Worm (Caenorhabditis elegans) whole organism, midembryonic: ENCODE measurements around the gene C10A4.10.

ENCODE experiments used
- cog-1 ChIP-seq: sonication (generic microtip); optimal IDR thresholded peaks from 2 replicates; lab custom pipeline; 2016; ENCODE audit warnings: missing genetic modification characterization, missing compliant biosample characterization
- flt-1 ChIP-seq: fragments of 200-800 bp; sonication (Bioruptor generic); IDR thresholded peaks from 2 replicates; pipeline ENCODE4 v1.3.6; 2022; ENCODE audit warnings: missing genetic modification characterization, missing compliant biosample characterization
- klf-2 ChIP-seq: fragments of 200-800 bp; sonication (Bioruptor generic); conservative IDR thresholded peaks from 2 replicates; pipeline ENCODE4 v1.3.6; 2022; ENCODE audit warnings: missing genetic modification reagents, missing genetic modification characterization, missing compliant biosample characterization
- med-1 ChIP-seq: sonication (generic microtip); optimal IDR thresholded peaks from 2 replicates; lab custom pipeline; 2017; ENCODE audit warnings: missing genetic modification characterization, mild to moderate bottlenecking, missing compliant biosample characterization, antibody characterized with exemption, missing genetic modification reagents; ENCODE audit not compliant: insufficient read depth
- ref-1 ChIP-seq: fragments of 200-800 bp; sonication (Bioruptor generic); conservative IDR thresholded peaks from 2 replicates; pipeline ENCODE4 v1.3.6; 2022; ENCODE audit warnings: missing genetic modification reagents, missing genetic modification characterization, missing compliant biosample characterization
- tab-1 ChIP-seq: fragments of 200-800 bp; sonication (Bioruptor generic); IDR thresholded peaks from 2 replicates; pipeline ENCODE4 v1.3.6; 2022; ENCODE audit warnings: missing genetic modification characterization, missing compliant biosample characterization
- ztf-23 ChIP-seq: fragments of 200-800 bp; sonication (Bioruptor generic); IDR thresholded peaks from 2 replicates; pipeline ENCODE4 v1.3.6; 2022; ENCODE audit warnings: missing genetic modification reagents, missing genetic modification characterization, missing compliant biosample characterization
- ztf-29 ChIP-seq: fragments of 200-800 bp; sonication (Bioruptor generic); IDR thresholded peaks from 2 replicates; pipeline ENCODE4 v1.3.6; 2022; ENCODE audit warnings: missing genetic modification reagents, missing genetic modification characterization, missing compliant biosample characterization

- TF ChIP-seq ztf-23 (GFP tag; lab: Robert Waterston, UW) (no peak), flt-1 (no peak), ztf-29 (no peak), tab-1 (GFP tag; lab: Robert Waterston, UW) (no peak), cog-1 (tag; lab: Kevin White, UChicago) (no peak), ref-1 (GFP tag; lab: Robert Waterston, UW) (no peak), klf-2 (GFP tag; lab: Robert Waterston, UW) (no peak), med-1 (no peak)
Observed at ce11 chrX:7405393-7405792, 6.7 kb downstream of the C10A4.10 start, which contains the start of gene C10A4.3.
